Worm (Caenorhabditis elegans) whole organism, L3 larva: ENCODE measurements around the gene cyc-2.2.

ENCODE experiments used
- R02D3.7 ChIP-seq: fragments of 150-350 bp; optimal IDR thresholded peaks from 2 replicates; lab custom pipeline; 2014; ENCODE audit warnings: missing biosample characterization, missing genetic modification characterization
- ZK546.5 ChIP-seq: sonication (generic microtip); optimal IDR thresholded peaks from 2 replicates; lab custom pipeline; 2017; ENCODE audit warnings: missing biosample characterization, missing genetic modification characterization
- aly-2 ChIP-seq: fragments of 150-350 bp; optimal IDR thresholded peaks from 2 replicates; lab custom pipeline; 2014; ENCODE audit warnings: missing biosample characterization, missing genetic modification characterization
- ama-1 ChIP-seq: fragments of 150-350 bp; optimal IDR thresholded peaks from 2 replicates; lab custom pipeline; 2018
- ceh-16 ChIP-seq: sonication (generic microtip); optimal IDR thresholded peaks from 2 replicates; lab custom pipeline; 2017; ENCODE audit warnings: missing biosample characterization, missing genetic modification characterization
- ceh-28 ChIP-seq: fragments of 150-350 bp; optimal IDR thresholded peaks from 2 replicates; lab custom pipeline; 2014; ENCODE audit warnings: missing biosample characterization, missing genetic modification reagents, missing genetic modification characterization
- ceh-9 ChIP-seq: sonication (generic microtip); optimal IDR thresholded peaks from 2 replicates; lab custom pipeline; 2018; ENCODE audit warnings: missing biosample characterization, missing genetic modification characterization
- egl-27 ChIP-seq: sonication (generic microtip); optimal IDR thresholded peaks from 4 replicates; lab custom pipeline; 2017; ENCODE audit warnings: missing biosample characterization, missing genetic modification reagents, missing genetic modification characterization
- egl-5 ChIP-seq: fragments of 150-350 bp; optimal IDR thresholded peaks from 2 replicates; lab custom pipeline; 2017; ENCODE audit warnings: missing biosample characterization, missing genetic modification reagents, missing genetic modification characterization, inconsistent platforms
- elt-1 ChIP-seq: fragments of 150-350 bp; optimal IDR thresholded peaks from 2 replicates; lab custom pipeline; 2014; ENCODE audit warnings: missing biosample characterization, missing genetic modification characterization
- elt-2 ChIP-seq: sonication (generic microtip); optimal IDR thresholded peaks from 2 replicates; lab custom pipeline; 2016; ENCODE audit warnings: missing genetic modification reagents, mild to moderate bottlenecking, missing genetic modification characterization, missing compliant biosample characterization
- elt-3 ChIP-seq, 3 experiments: fragments of 150-350 bp in 1 of 3; sonication (generic microtip) in 2 of 3; optimal IDR thresholded peaks; 2 replicates in 2 of 3; 4 replicates in 1 of 3; lab custom pipeline; 2014 to 2017; ENCODE audit warnings: missing biosample characterization in 3 of 3, missing genetic modification characterization in 3 of 3
- eor-1 ChIP-seq, 2 experiments: fragments of 150-350 bp; optimal IDR thresholded peaks; 2 replicates each; lab custom pipeline; 2014 to 2018; ENCODE audit warnings: missing biosample characterization in 2 of 2, missing genetic modification characterization in 2 of 2
- fkh-2 ChIP-seq: fragments of 150-350 bp; optimal IDR thresholded peaks from 2 replicates; lab custom pipeline; 2014; ENCODE audit warnings: missing biosample characterization, missing genetic modification reagents, missing genetic modification characterization
- hmg-11 ChIP-seq: sonication (generic microtip); optimal IDR thresholded peaks from 2 replicates; lab custom pipeline; 2016; ENCODE audit warnings: missing genetic modification characterization, missing compliant biosample characterization
- jun-1 ChIP-seq: fragments of 150-350 bp; optimal IDR thresholded peaks from 2 replicates; lab custom pipeline; 2014; ENCODE audit warnings: missing biosample characterization, missing genetic modification reagents, missing genetic modification characterization
- lin-15B ChIP-seq: fragments of 150-350 bp; optimal IDR thresholded peaks from 2 replicates; lab custom pipeline; 2014; ENCODE audit warnings: missing biosample characterization, missing genetic modification characterization
- lin-39 ChIP-seq: fragments of 150-350 bp; optimal IDR thresholded peaks from 2 replicates; lab custom pipeline; 2018; ENCODE audit warnings: missing biosample characterization, missing genetic modification reagents, missing genetic modification characterization
- lsy-12 ChIP-seq: sonication (generic microtip); optimal IDR thresholded peaks from 2 replicates; lab custom pipeline; 2016; ENCODE audit warnings: mild to moderate bottlenecking, missing genetic modification characterization, missing compliant biosample characterization
- mdl-1 ChIP-seq: fragments of 150-350 bp; optimal IDR thresholded peaks from 2 replicates; lab custom pipeline; 2014; ENCODE audit warnings: missing biosample characterization, missing genetic modification characterization
- nfya-1 ChIP-seq: sonication (generic microtip); optimal IDR thresholded peaks from 2 replicates; lab custom pipeline; 2017; ENCODE audit warnings: missing genetic modification characterization, mild to moderate bottlenecking, missing compliant biosample characterization, antibody characterized with exemption, moderate library complexity; ENCODE audit not compliant: insufficient read depth
- nhr-12 ChIP-seq: fragments of 150-350 bp; optimal IDR thresholded peaks from 2 replicates; lab custom pipeline; 2014; ENCODE audit warnings: missing biosample characterization, missing genetic modification characterization
- nhr-23 ChIP-seq: fragments of 150-350 bp; optimal IDR thresholded peaks from 2 replicates; lab custom pipeline; 2014; ENCODE audit warnings: missing biosample characterization, missing genetic modification reagents, missing genetic modification characterization
- nhr-237 ChIP-seq: fragments of 150-350 bp; optimal IDR thresholded peaks from 2 replicates; lab custom pipeline; 2014; ENCODE audit warnings: missing biosample characterization, missing genetic modification characterization
- nhr-25 ChIP-seq: sonication (generic microtip); optimal IDR thresholded peaks from 2 replicates; lab custom pipeline; 2017; ENCODE audit warnings: missing biosample characterization, missing genetic modification characterization
- nhr-43 ChIP-seq: sonication (generic microtip); optimal IDR thresholded peaks from 2 replicates; lab custom pipeline; 2016; ENCODE audit warnings: mild to moderate bottlenecking, missing genetic modification characterization, missing compliant biosample characterization; ENCODE audit not compliant: poor library complexity, severe bottlenecking
- nhr-67 ChIP-seq: fragments of 150-350 bp; optimal IDR thresholded peaks from 2 replicates; lab custom pipeline; 2014; ENCODE audit warnings: missing biosample characterization, missing genetic modification characterization
- nhr-76 ChIP-seq: fragments of 150-350 bp; sonication (generic microtip); optimal IDR thresholded peaks from 5 replicates; lab custom pipeline; 2014; ENCODE audit warnings: missing biosample characterization, missing genetic modification characterization
- nhr-77 ChIP-seq: fragments of 150-350 bp; optimal IDR thresholded peaks from 2 replicates; lab custom pipeline; 2014; ENCODE audit warnings: missing biosample characterization, missing genetic modification characterization
- pha-4 ChIP-seq: fragments of 150-350 bp; optimal IDR thresholded peaks from 2 replicates; lab custom pipeline; 2014; ENCODE audit warnings: missing biosample characterization, missing genetic modification reagents, missing genetic modification characterization
- pqm-1 ChIP-seq: fragments of 150-350 bp; optimal IDR thresholded peaks from 2 replicates; lab custom pipeline; 2017; ENCODE audit warnings: missing biosample characterization, missing genetic modification characterization, inconsistent platforms
- sea-2 ChIP-seq: fragments of 150-350 bp; sonication (generic microtip); optimal IDR thresholded peaks from 4 replicates; lab custom pipeline; 2014; ENCODE audit warnings: missing biosample characterization, missing genetic modification reagents, missing genetic modification characterization
- snpc-4 ChIP-seq: fragments of 150-350 bp; optimal IDR thresholded peaks from 2 replicates; lab custom pipeline; 2014; ENCODE audit warnings: missing biosample characterization, missing genetic modification characterization
- tbx-2 ChIP-seq: sonication (generic microtip); optimal IDR thresholded peaks from 2 replicates; lab custom pipeline; 2016; ENCODE audit warnings: mild to moderate bottlenecking, missing genetic modification characterization, missing compliant biosample characterization
- unc-39 ChIP-seq: sonication (generic microtip); optimal IDR thresholded peaks from 4 replicates; lab custom pipeline; 2017; ENCODE audit warnings: missing biosample characterization, missing genetic modification characterization
- unc-62 ChIP-seq: fragments of 150-350 bp; sonication (generic microtip); optimal IDR thresholded peaks from 4 replicates; lab custom pipeline; 2014; ENCODE audit warnings: missing biosample characterization, missing genetic modification reagents, missing genetic modification characterization
- zag-1 ChIP-seq: fragments of 150-350 bp; optimal IDR thresholded peaks from 2 replicates; lab custom pipeline; 2014; ENCODE audit warnings: missing biosample characterization, missing genetic modification characterization
- ztf-11 ChIP-seq: fragments of 150-350 bp; optimal IDR thresholded peaks from 2 replicates; lab custom pipeline; 2014; ENCODE audit warnings: missing biosample characterization, missing genetic modification characterization
- ztf-4 ChIP-seq: fragments of 150-350 bp; optimal IDR thresholded peaks from 2 replicates; lab custom pipeline; 2014; ENCODE audit warnings: missing biosample characterization, missing genetic modification characterization

The cyc-2.2 gene

ce11 chrV:12599510-12600242, 12.3 kb downstream of the cyc-2.2 start, which contains the start of gene C14C10.5:
TSS of gene C14C10.5 (plus strand) at chrV:12600192.
- TF ChIP-seq hmg-11 (peak; percentile 27), elt-2 (peak; percentile 16), egl-27 (tag; lab: Kevin White, UChicago) (no peak), pha-4 (tag; lab: Kevin White, UChicago) (peak; percentile 55)

DNA sequence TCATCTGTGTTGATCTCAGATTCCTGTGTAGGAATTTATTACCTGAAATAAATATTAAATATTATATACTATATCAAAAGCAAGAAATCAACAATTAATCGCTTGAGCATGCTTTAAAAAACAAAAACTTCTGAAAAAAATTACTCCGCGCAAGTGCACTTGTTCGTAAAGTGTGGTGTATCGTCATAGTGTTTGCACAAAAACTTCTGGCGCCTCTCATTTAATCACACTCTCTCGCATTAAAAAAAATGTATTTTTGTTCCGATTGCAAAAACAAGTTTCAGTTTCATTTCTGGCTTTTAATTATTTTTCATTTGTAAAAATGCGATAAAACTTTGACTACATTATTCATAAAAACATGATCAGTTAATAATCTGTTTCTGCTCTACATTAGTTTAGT, 12.9 kb downstream of the cyc-2.2 start, which contains the start of the genes C14C10.10 and ril-2:
TSS of gene C14C10.10 (minus strand) at position 19 of the 400 bp plus-strand sequence.
TSS of gene ril-2 (minus strand) at position 48 of the 400 bp plus-strand sequence.
- no peak for TF ChIP-seq unc-39 (tag; lab: Kevin White, UChicago)
- no peak for TF ChIP-seq ztf-11 (tag; lab: Kevin White, UChicago)
- no peak for TF ChIP-seq aly-2 (tag; lab: Kevin White, UChicago)
- TF ChIP-seq jun-1 (tag; lab: Kevin White, UChicago): no peak
- no peak for TF ChIP-seq elt-1 (tag; lab: Kevin White, UChicago)
- peak; percentile 34 for TF ChIP-seq nfya-1 (tag; lab: Kevin White, UChicago)
- no peak for TF ChIP-seq nhr-76
- no peak for TF ChIP-seq nhr-25 (tag; lab: Kevin White, UChicago)
- TF ChIP-seq, all 47 proteins: peak for 1

DNA sequence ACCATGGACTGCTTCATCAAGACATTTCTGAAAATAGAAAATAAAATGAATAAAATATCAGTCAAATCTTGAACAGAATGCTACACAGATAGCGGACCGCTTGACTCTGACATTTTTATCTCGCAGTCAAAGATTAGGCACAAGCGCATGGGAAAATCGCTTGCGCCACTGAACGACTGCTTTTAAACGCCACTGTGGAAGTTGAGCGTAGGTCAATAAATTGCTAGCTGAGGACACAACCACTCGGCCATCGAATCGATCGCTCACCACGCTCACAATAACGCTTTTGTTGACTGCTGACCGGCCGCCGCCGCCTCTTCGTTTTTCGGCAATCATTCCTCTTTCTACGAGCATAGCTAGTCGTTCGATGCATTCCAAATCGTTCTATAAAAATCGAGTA, 15.2 kb downstream of the cyc-2.2 start:
- peak; percentile 77 for TF ChIP-seq egl-5 (tag; lab: Kevin White, UChicago)
- TF ChIP-seq nhr-12 (tag; lab: Kevin White, UChicago): no peak
- no peak for TF ChIP-seq elt-1 (tag; lab: Kevin White, UChicago)
- no peak for TF ChIP-seq ztf-4 (tag; lab: Kevin White, UChicago)
- peak; percentile 16 for TF ChIP-seq tbx-2 (tag; lab: Kevin White, UChicago)
- TF ChIP-seq ZK546.5 (tag; lab: Kevin White, UChicago): no peak
- peak; percentile 19 for TF ChIP-seq nhr-43 (tag; lab: Kevin White, UChicago)
- TF ChIP-seq snpc-4 (tag; lab: Kevin White, UChicago): no peak
- no peak for TF ChIP-seq unc-39 (tag; lab: Kevin White, UChicago)
- TF ChIP-seq nhr-76: no peak
- TF ChIP-seq nhr-237: no peak
- TF ChIP-seq hmg-11: peak; percentile 41
- TF ChIP-seq sea-2 (GFP tag; lab: Kevin White, UChicago): no peak
- TF ChIP-seq elt-3 (tag; optimal IDR thresholded peaks at IDR 0.05; lab: Kevin White, UChicago): no peak
- no peak for TF ChIP-seq nhr-67 (tag; lab: Kevin White, UChicago)
- TF ChIP-seq lin-15B (tag; lab: Kevin White, UChicago): no peak
- TF ChIP-seq R02D3.7 (tag; lab: Kevin White, UChicago): no peak
- peak; percentile 45 for TF ChIP-seq elt-2
- no peak for TF ChIP-seq unc-62 (GFP tag; lab: Kevin White, UChicago)
- no peak for TF ChIP-seq zag-1 (tag; lab: Kevin White, UChicago)
- TF ChIP-seq lsy-12 (tag; lab: Kevin White, UChicago): peak; percentile 42
- no peak for TF ChIP-seq ceh-28 (tag; lab: Kevin White, UChicago)
- TF ChIP-seq mdl-1 (tag; lab: Kevin White, UChicago): no peak
- TF ChIP-seq lin-39 (tag; lab: Kevin White, UChicago): peak; percentile 57
- TF ChIP-seq nhr-23 (tag; lab: Kevin White, UChicago): peak; percentile 56
- peak; percentile 51 for TF ChIP-seq nfya-1 (tag; lab: Kevin White, UChicago)
- TF ChIP-seq ama-1 (lab: Kevin White, UChicago): no peak
- TF ChIP-seq egl-27 (tag; lab: Kevin White, UChicago): peak; percentile 34
- no peak for TF ChIP-seq ceh-9 (tag; lab: Kevin White, UChicago)
- peak; percentile 71 for TF ChIP-seq nhr-25 (tag; lab: Kevin White, UChicago)
- TF ChIP-seq ztf-11 (tag; lab: Kevin White, UChicago): no peak

DNA sequence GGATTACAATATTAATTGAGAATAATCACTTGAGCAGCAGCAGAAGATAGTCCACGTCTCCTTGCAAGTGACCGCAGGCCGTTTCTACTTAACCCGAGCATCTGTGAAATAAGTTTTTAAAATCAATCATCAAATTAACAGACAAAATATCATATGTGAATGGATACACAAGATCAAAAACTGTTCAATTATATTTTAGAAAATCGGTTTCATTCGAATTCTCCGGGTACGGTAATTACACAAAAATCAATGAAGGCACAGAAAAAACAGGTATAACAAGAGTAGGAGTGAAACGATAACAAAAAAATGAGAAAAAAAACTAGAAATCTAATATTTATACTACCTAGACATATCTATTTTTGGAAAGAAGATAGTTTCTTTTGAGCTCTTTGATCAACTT, 15.8 kb downstream of the cyc-2.2 start, which contains the start of gene mma-1:
TSS of gene mma-1 (minus strand) at position 101 of the 400 bp plus-strand sequence.
- no peak for TF ChIP-seq ztf-11 (tag; lab: Kevin White, UChicago)
- TF ChIP-seq eor-1 (tag; optimal IDR thresholded peaks at IDR 0.05; lab: Kevin White, UChicago): no peak
- TF ChIP-seq unc-39 (tag; lab: Kevin White, UChicago): no peak
- no peak for TF ChIP-seq ceh-16 (tag; lab: Kevin White, UChicago)
- TF ChIP-seq pqm-1: no peak
- TF ChIP-seq elt-2: no peak
- TF ChIP-seq nhr-77: no peak
- TF ChIP-seq egl-5 (tag; lab: Kevin White, UChicago): no peak
- no peak for TF ChIP-seq hmg-11
- no peak for TF ChIP-seq nhr-67 (tag; lab: Kevin White, UChicago)
- TF ChIP-seq fkh-2 (tag; lab: Kevin White, UChicago): no peak
- TF ChIP-seq lin-39 (tag; lab: Kevin White, UChicago): no peak
- TF ChIP-seq ZK546.5 (tag; lab: Kevin White, UChicago): no peak
- no peak for TF ChIP-seq egl-27 (tag; lab: Kevin White, UChicago)
